Fruit fly (Drosophila melanogaster) whole organism, embryonic: ENCODE results near the gene Mgat3.

Experiments
- Ada2b ChIP-seq: fragments of 200-800 bp; sonication (Bioruptor generic); IDR thresholded peaks from 2 replicates; pipeline ENCODE4 v1.3.6; 2022; ENCODE audit warnings: missing biosample characterization, missing genetic modification characterization
- Aef1 ChIP-seq: fragments of 200-800 bp; sonication (Bioruptor generic); IDR thresholded peaks from 3 replicates; pipeline ENCODE4 v1.3.6; 2022; ENCODE audit warnings: missing biosample characterization, missing genetic modification characterization
- CG10209 ChIP-seq: fragments of 200-800 bp; sonication (Bioruptor generic); optimal IDR thresholded peaks from 3 replicates; lab custom pipeline; 2017; ENCODE audit warnings: missing biosample characterization, mild to moderate bottlenecking, missing genetic modification characterization, missing genetic modification reagents
- CG11085 ChIP-seq: fragments of 200-800 bp; sonication (Bioruptor generic); IDR thresholded peaks from 2 replicates; pipeline ENCODE4 v1.3.6; 2022; ENCODE audit warnings: missing biosample characterization, missing genetic modification characterization
- CG11093 ChIP-seq: fragments of 200-800 bp; sonication (Bioruptor generic); IDR thresholded peaks from 3 replicates; pipeline ENCODE4 v1.3.6; 2022; ENCODE audit warnings: missing biosample characterization, missing genetic modification characterization
- CG11398 ChIP-seq: fragments of 200-800 bp; sonication (Bioruptor generic); optimal IDR thresholded peaks from 2 replicates; lab custom pipeline; 2016; ENCODE audit warnings: missing biosample characterization, missing genetic modification characterization
- CG11504 ChIP-seq: fragments of 200-800 bp; sonication (Bioruptor generic); optimal IDR thresholded peaks from 3 replicates; lab custom pipeline; 2019; ENCODE audit warnings: missing biosample characterization, mild to moderate bottlenecking, missing genetic modification characterization, moderate library complexity
- CG17361 ChIP-seq: fragments of 200-800 bp; sonication (Bioruptor generic); IDR thresholded peaks from 3 replicates; pipeline ENCODE4 v1.3.6; 2022; ENCODE audit warnings: missing biosample characterization, missing genetic modification characterization
- CG17612 ChIP-seq: fragments of 200-800 bp; sonication (Bioruptor generic); IDR thresholded peaks from 2 replicates; pipeline ENCODE4 v1.3.6; 2022; ENCODE audit warnings: missing biosample characterization, missing genetic modification characterization
- CG2129 ChIP-seq: fragments of 200-800 bp; sonication (Bioruptor generic); IDR thresholded peaks from 2 replicates; pipeline ENCODE4 v1.3.6; 2022; ENCODE audit warnings: missing biosample characterization, missing genetic modification characterization; ENCODE audit not compliant: partially characterized antibody
- CG31441 ChIP-seq: fragments of 200-800 bp; sonication (Bioruptor generic); IDR thresholded peaks from 2 replicates; pipeline ENCODE4 v1.3.6; 2022; ENCODE audit warnings: missing biosample characterization, missing genetic modification characterization
- CG32772 ChIP-seq: fragments of 200-800 bp; sonication (Bioruptor generic); IDR thresholded peaks from 2 replicates; pipeline ENCODE4 v1.3.6; 2022; ENCODE audit warnings: missing biosample characterization, missing genetic modification characterization
- CG3726 ChIP-seq: fragments of 200-800 bp; sonication (Bioruptor generic); IDR thresholded peaks from 3 replicates; pipeline ENCODE4, ENCODE4 v1.3.6; 2022; ENCODE audit warnings: missing biosample characterization, missing genetic modification characterization
- CG3838 ChIP-seq: fragments of 200-800 bp; sonication (Bioruptor generic); optimal IDR thresholded peaks from 3 replicates; lab custom pipeline; 2016; ENCODE audit warnings: missing biosample characterization, missing genetic modification characterization
- CG4424 ChIP-seq: fragments of 200-800 bp; sonication (Bioruptor generic); optimal IDR thresholded peaks from 3 replicates; lab custom pipeline; 2016; ENCODE audit warnings: missing biosample characterization, missing genetic modification characterization
- CG7271 ChIP-seq: fragments of 200-800 bp; sonication (Bioruptor generic); optimal IDR thresholded peaks from 2 replicates; lab custom pipeline; 2018; ENCODE audit warnings: missing biosample characterization, mild to moderate bottlenecking, missing genetic modification characterization, moderate library complexity
- CG7556 ChIP-seq: fragments of 200-800 bp; sonication (Bioruptor generic); optimal IDR thresholded peaks from 2 replicates; lab custom pipeline; 2017; ENCODE audit warnings: missing biosample characterization, mild to moderate bottlenecking, missing genetic modification characterization
- CG8281 ChIP-seq: fragments of 200-800 bp; sonication (Bioruptor generic); optimal IDR thresholded peaks from 2 replicates; lab custom pipeline; 2018; ENCODE audit warnings: missing biosample characterization, mild to moderate bottlenecking, missing genetic modification characterization, moderate library complexity
- CG8924 ChIP-seq: fragments of 200-800 bp; optimal IDR thresholded peaks from 3 replicates; lab custom pipeline; 2019; ENCODE audit warnings: missing biosample characterization, mild to moderate bottlenecking, missing genetic modification characterization, moderate library complexity
- CG9817 ChIP-seq: fragments of 200-800 bp; sonication (Bioruptor generic); optimal IDR thresholded peaks from 2 replicates; lab custom pipeline; 2018; ENCODE audit warnings: missing biosample characterization, mild to moderate bottlenecking, missing genetic modification characterization, moderate library complexity
- CoRest ChIP-seq: fragments of 200-800 bp; sonication (Bioruptor generic); optimal IDR thresholded peaks from 3 replicates; lab custom pipeline; 2018; ENCODE audit warnings: missing biosample characterization, mild to moderate bottlenecking, missing genetic modification characterization, moderate library complexity
- Dref ChIP-seq: fragments of 200-800 bp; sonication (Bioruptor generic); IDR thresholded peaks from 2 replicates; pipeline ENCODE4 v1.3.6; 2022; ENCODE audit warnings: missing biosample characterization, missing genetic modification characterization
- H2.0 ChIP-seq: fragments of 200-800 bp; sonication (Bioruptor generic); IDR thresholded peaks from 2 replicates; pipeline ENCODE4 v1.3.6; 2022; ENCODE audit warnings: missing biosample characterization, missing genetic modification characterization
- Hmx ChIP-seq: fragments of 200-800 bp; sonication (Bioruptor generic); optimal IDR thresholded peaks from 2 replicates; lab custom pipeline; 2016; ENCODE audit warnings: missing biosample characterization, missing genetic modification characterization
- Med ChIP-seq: fragments of 200-800 bp; sonication (Bioruptor generic); peaks from one replicate; lab custom pipeline; 2016; ENCODE audit warnings: missing biosample characterization, missing genetic modification characterization, mild to moderate bottlenecking, inconsistent platforms, moderate library complexity
- Mes4 ChIP-seq: fragments of 200-800 bp; sonication (Bioruptor generic); optimal IDR thresholded peaks from 2 replicates; lab custom pipeline; 2016; ENCODE audit warnings: missing biosample characterization, missing genetic modification characterization
- NC2α ChIP-seq: fragments of 200-800 bp; sonication (Bioruptor generic); optimal IDR thresholded peaks from 2 replicates; lab custom pipeline; 2016; ENCODE audit warnings: missing biosample characterization, missing genetic modification characterization
- ap ChIP-seq: fragments of 200-800 bp; sonication (Bioruptor generic); IDR thresholded peaks from 2 replicates; pipeline ENCODE4 v1.3.6; 2022; ENCODE audit warnings: missing biosample characterization, missing genetic modification characterization
- br ChIP-seq: fragments of >200 bp; optimal IDR thresholded peaks from 2 replicates; lab custom pipeline; 2017
- cas ChIP-seq: fragments of 200-800 bp; sonication (Bioruptor generic); IDR thresholded peaks from 2 replicates; pipeline ENCODE4 v1.3.6; 2022; ENCODE audit warnings: missing biosample characterization, missing genetic modification characterization
- dan ChIP-seq: fragments of 200-800 bp; sonication (Bioruptor generic); IDR thresholded peaks from 2 replicates; pipeline ENCODE4 v1.3.6; 2022; ENCODE audit warnings: missing biosample characterization, missing genetic modification characterization
- dmrt11E ChIP-seq: fragments of 200-800 bp; sonication (Bioruptor generic); optimal IDR thresholded peaks from 3 replicates; lab custom pipeline; 2018; ENCODE audit warnings: missing biosample characterization, mild to moderate bottlenecking, missing genetic modification characterization, moderate library complexity
- eyg ChIP-seq: fragments of 200-800 bp; sonication (Bioruptor generic); optimal IDR thresholded peaks from 3 replicates; lab custom pipeline; 2016; ENCODE audit warnings: missing biosample characterization, missing genetic modification characterization
- gsb-n ChIP-seq: fragments of 200-800 bp; sonication (Bioruptor generic); optimal IDR thresholded peaks from 3 replicates; lab custom pipeline; 2018; ENCODE audit warnings: missing biosample characterization, mild to moderate bottlenecking, missing genetic modification characterization
- her ChIP-seq: fragments of 200-800 bp; sonication (Bioruptor generic); optimal IDR thresholded peaks from 2 replicates; lab custom pipeline; 2016; ENCODE audit warnings: missing biosample characterization, missing genetic modification characterization
- jigr1 ChIP-seq: fragments of 200-800 bp; sonication (Bioruptor generic); IDR thresholded peaks from 3 replicates; pipeline ENCODE4 v1.3.6; 2022; ENCODE audit warnings: missing biosample characterization, missing genetic modification characterization
- kni ChIP-seq: fragments of 200-800 bp; sonication (Bioruptor generic); optimal IDR thresholded peaks from 3 replicates; lab custom pipeline; 2017; ENCODE audit warnings: mild to moderate bottlenecking, missing biosample characterization, missing genetic modification reagents, missing genetic modification characterization
- mirr ChIP-seq: fragments of 200-800 bp; sonication (Bioruptor generic); optimal IDR thresholded peaks from 3 replicates; lab custom pipeline; 2018; ENCODE audit warnings: missing biosample characterization, mild to moderate bottlenecking, missing genetic modification characterization
- nom ChIP-seq: fragments of 200-800 bp; sonication (Bioruptor generic); optimal IDR thresholded peaks from 2 replicates; lab custom pipeline; 2017; ENCODE audit warnings: missing biosample characterization, missing genetic modification characterization, mild to moderate bottlenecking, moderate library complexity, missing genetic modification reagents
- p53 ChIP-seq: fragments of 200-800 bp; sonication (Bioruptor generic); optimal IDR thresholded peaks from 2 replicates; lab custom pipeline; 2016; ENCODE audit warnings: missing biosample characterization, missing genetic modification characterization
- pb ChIP-seq: fragments of 200-800 bp; sonication (Bioruptor generic); optimal IDR thresholded peaks from 3 replicates; lab custom pipeline; 2016; ENCODE audit warnings: missing biosample characterization, missing genetic modification characterization
- repo ChIP-seq: fragments of 200-800 bp; sonication (Bioruptor generic); optimal IDR thresholded peaks from 2 replicates; lab custom pipeline; 2016; ENCODE audit warnings: missing biosample characterization, missing genetic modification characterization
- shn ChIP-seq: fragments of 200-800 bp; sonication (Bioruptor generic); optimal IDR thresholded peaks from 3 replicates; lab custom pipeline; 2016; ENCODE audit warnings: missing biosample characterization, missing genetic modification characterization
- sna ChIP-seq: fragments of 200-800 bp; sonication (Bioruptor generic); IDR thresholded peaks from 2 replicates; pipeline ENCODE4 v1.3.6; 2022; ENCODE audit warnings: missing biosample characterization, missing genetic modification characterization; ENCODE audit not compliant: partially characterized antibody
- tgo ChIP-seq: fragments of 200-800 bp; sonication (Bioruptor generic); IDR thresholded peaks from 3 replicates; pipeline ENCODE4 v1.3.6; 2022; ENCODE audit warnings: missing biosample characterization, missing genetic modification characterization
- trh ChIP-seq: fragments of 200-800 bp; sonication (Bioruptor generic); optimal IDR thresholded peaks from 2 replicates; lab custom pipeline; 2016; ENCODE audit warnings: missing biosample characterization, missing genetic modification characterization
- unc-4 ChIP-seq: fragments of 200-800 bp; sonication (Bioruptor generic); IDR thresholded peaks from 2 replicates; pipeline ENCODE4 v1.3.6; 2022; ENCODE audit warnings: missing biosample characterization, missing genetic modification characterization; ENCODE audit not compliant: partially characterized antibody
- wor ChIP-seq: fragments of 200-800 bp; sonication (Bioruptor generic); IDR thresholded peaks from 2 replicates; pipeline ENCODE4 v1.3.6; 2022; ENCODE audit warnings: missing biosample characterization, missing genetic modification characterization
- z ChIP-seq: fragments of 200-800 bp; sonication (Bioruptor generic); IDR thresholded peaks from 3 replicates; pipeline ENCODE4 v1.3.6; 2022; ENCODE audit warnings: missing biosample characterization, missing genetic modification characterization
- zfh1 ChIP-seq: fragments of 200-800 bp; sonication (Bioruptor generic); IDR thresholded peaks from 3 replicates; pipeline ENCODE4 v1.3.6; 2022; ENCODE audit warnings: missing biosample characterization, missing genetic modification characterization

Gene Mgat3

dm6 chr2L:13146254-13146653, 36.1 kb downstream of the Mgat3 start:
- TF ChIP-seq CG31441 (no peak), CG3726 (0 out of 3 replicates have a peak, but pooled peaks have one; percentile 32), CG11085 (no peak), Mes4 (GFP tag; lab: Kevin White, UChicago) (no peak), CG17361 (GFP tag; lab: Robert Waterston, UW) (0 out of 3 replicates have a peak, but pooled peaks have one; percentile 14), nom (GFP tag; lab: Kevin White, UChicago) (peak; percentile 14), Aef1 (no peak), Med (GFP tag; lab: Kevin White, UChicago) (peak; percentile 9), CG11504 (tag; lab: Kevin White, UChicago) (peak; percentile 12)
- TF ChIP-seq, all 482 proteins: peak for 5

- TF ChIP-seq sna (GFP tag; lab: Robert Waterston, UW) (no peak), CG8281 (tag; lab: Kevin White, UChicago) (peak; percentile 53), H2.0 (peak; percentile 67), unc-4 (GFP tag; lab: Robert Waterston, UW) (no peak), CG7271 (tag; lab: Kevin White, UChicago) (no peak), pb (peak; percentile 62), z (no peak), Dref (GFP tag; lab: Robert Waterston, UW) (no peak), mirr (peak; percentile 4), br (lab: Kevin White, UChicago) (no peak), CG11093 (GFP tag; lab: Robert Waterston, UW) (peak; percentile 59; the same call in 1 of the 3 replicates), CG7556 (GFP tag; lab: Kevin White, UChicago) (peak; percentile 65), CG2129 (GFP tag; lab: Robert Waterston, UW) (no peak), Hmx (GFP tag; lab: Kevin White, UChicago) (peak; percentile 4), trh (GFP tag; lab: Kevin White, UChicago) (no peak), her (peak; percentile 84), kni (GFP tag; lab: Kevin White, UChicago) (peak; percentile 8), eyg (GFP tag; lab: Kevin White, UChicago) (peak; percentile 77), tgo (peak; percentile 84), CoRest (tag; lab: Kevin White, UChicago) (peak; percentile 87), CG3838 (GFP tag; lab: Kevin White, UChicago) (no peak), dmrt11E (tag; lab: Kevin White, UChicago) (no peak), NC2α (GFP tag; lab: Kevin White, UChicago) (no peak), CG9817 (tag; lab: Kevin White, UChicago) (peak; percentile 79), p53 (no peak), gsb-n (tag; lab: Kevin White, UChicago) (peak; percentile 0), cas (GFP tag; lab: Robert Waterston, UW) (peak; percentile 45; the same call in 1 of the 2 replicates), CG8924 (tag; lab: Kevin White, UChicago) (peak; percentile 77), CG10209 (GFP tag; lab: Kevin White, UChicago) (peak; percentile 77), CG32772 (peak; percentile 47), shn (GFP tag; lab: Kevin White, UChicago) (peak; percentile 26), wor (0 out of 2 replicates have a peak, but pooled peaks have one; percentile 10), CG17612 (GFP tag; lab: Robert Waterston, UW) (0 out of 2 replicates have a peak, but pooled peaks have one; percentile 50), jigr1 (peak; percentile 68; the same call in 1 of the 3 replicates), repo (GFP tag; lab: Kevin White, UChicago) (peak; percentile 46), ap (peak; percentile 62), Ada2b (GFP tag; lab: Robert Waterston, UW) (peak; percentile 81), CG11398 (GFP tag; lab: Kevin White, UChicago) (peak; percentile 18), dan (GFP tag; lab: Robert Waterston, UW) (no peak), zfh1 (0 out of 3 replicates have a peak, but pooled peaks have one; percentile 39), CG4424 (GFP tag; lab: Kevin White, UChicago) (peak; percentile 74)
These were observed 37.2 kb downstream of the Mgat3 start for dm6 chr2L:13145035-13145683.
